Worm (Caenorhabditis elegans): Measurements from ENCODE around the gene dna-2.

The dna-2 gene

DNA sequence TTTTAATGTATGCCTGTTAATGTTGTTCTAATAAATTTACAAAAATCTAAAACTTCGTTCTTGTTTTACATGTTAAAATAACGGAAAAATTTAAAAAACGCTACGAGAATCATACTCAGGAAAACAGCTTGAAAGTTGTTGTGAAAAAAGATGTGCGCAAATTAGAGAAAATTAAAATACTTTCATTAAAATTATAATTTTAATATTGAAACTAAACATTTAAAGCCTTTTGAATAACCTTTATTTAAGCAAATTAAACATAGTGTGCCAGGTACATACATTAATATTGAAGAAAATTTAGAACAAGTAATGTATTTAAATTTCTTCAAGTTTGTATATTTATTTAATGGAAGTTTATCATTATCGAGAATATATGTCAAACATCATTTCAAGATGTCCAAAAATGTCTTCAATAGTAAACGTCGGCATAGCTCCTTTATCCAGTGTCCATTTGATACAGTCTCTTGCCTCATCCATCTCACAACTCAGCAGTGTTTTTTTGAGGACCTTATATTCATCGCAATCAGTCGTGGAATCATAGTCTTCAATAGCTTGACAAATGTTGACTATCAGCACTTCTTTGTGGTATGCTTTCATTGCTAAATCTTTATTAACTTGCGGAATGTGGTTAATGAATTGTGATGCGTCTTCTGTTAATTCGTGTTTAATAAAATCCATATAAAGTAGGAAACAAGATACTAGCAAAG is 16.3 kb upstream of the dna-2 start (continued):
- peak; percentile 19 for TF ChIP-seq C16A3.4 (tag; optimal IDR thresholded peaks at IDR 0.05)
- TF ChIP-seq lin-13 (GFP tag; optimal IDR thresholded peaks at IDR 0.05) = peak; percentile 44
- no peak for TF ChIP-seq lin-14 (GFP tag; optimal IDR thresholded peaks at IDR 0.05)
- TF ChIP-seq mab-9 (GFP tag; IDR thresholded peaks at IDR 0.05) = peak; percentile 68
- TF ChIP-seq dpl-1 (GFP tag; optimal IDR thresholded peaks at IDR 0.05) = peak in 2 of 3 experiments; percentile 29 to 46
- TF ChIP-seq irx-1 (tag; optimal IDR thresholded peaks at IDR 0.05) = peak; percentile 15
- TF ChIP-seq xbp-1 (tag; optimal IDR thresholded peaks at IDR 0.05) = no peak
- TF ChIP-seq nhr-90 (tag; optimal IDR thresholded peaks at IDR 0.05; ENCODE audit: poor library complexity) = peak; percentile 26
- peak; percentile 41 for TF ChIP-seq egl-13 (tag; optimal IDR thresholded peaks at IDR 0.05)
- TF ChIP-seq ces-1 (GFP tag; optimal IDR thresholded peaks at IDR 0.05) = no peak
- peak; percentile 14; the same call in 1 of the 2 replicates for TF ChIP-seq isw-1 (GFP tag; IDR thresholded peaks at IDR 0.05)

DNA sequence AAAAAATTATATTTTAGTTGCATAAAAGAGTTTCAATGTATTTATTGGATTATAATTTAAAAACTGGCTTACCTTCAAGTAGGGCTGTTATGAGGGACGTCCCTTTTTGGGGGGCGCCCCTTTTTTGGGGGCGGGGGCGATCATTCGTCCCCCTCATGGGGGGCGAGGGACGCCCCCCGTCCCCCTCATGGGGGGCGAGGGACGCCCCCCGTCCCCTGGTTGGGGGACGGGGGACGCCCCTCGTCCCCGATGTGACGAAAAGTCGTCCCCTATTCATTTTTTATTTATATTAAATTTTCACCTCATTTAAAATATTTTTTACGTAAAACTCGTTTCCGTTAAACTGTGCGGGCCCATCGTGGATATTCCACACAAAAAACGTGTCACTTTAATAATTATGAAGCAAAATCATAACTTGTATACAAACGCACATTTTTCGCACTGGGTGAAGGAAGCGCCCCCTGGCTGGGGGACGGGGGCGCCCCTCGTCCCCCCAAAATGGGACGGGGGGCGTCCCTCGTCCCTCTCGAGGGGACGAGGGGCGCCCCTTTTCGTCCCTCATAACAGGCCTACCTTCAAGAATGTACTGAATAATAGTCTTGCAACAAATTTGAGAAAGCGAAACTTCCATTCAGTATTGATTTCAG is 12.6 kb upstream of the dna-2 start:
- TF ChIP-seq efl-3 (GFP tag; optimal IDR thresholded peaks at IDR 0.05) = no peak
- peak; percentile 75 for TF ChIP-seq ceh-8 (GFP tag; optimal IDR thresholded peaks at IDR 0.05)

DNA sequence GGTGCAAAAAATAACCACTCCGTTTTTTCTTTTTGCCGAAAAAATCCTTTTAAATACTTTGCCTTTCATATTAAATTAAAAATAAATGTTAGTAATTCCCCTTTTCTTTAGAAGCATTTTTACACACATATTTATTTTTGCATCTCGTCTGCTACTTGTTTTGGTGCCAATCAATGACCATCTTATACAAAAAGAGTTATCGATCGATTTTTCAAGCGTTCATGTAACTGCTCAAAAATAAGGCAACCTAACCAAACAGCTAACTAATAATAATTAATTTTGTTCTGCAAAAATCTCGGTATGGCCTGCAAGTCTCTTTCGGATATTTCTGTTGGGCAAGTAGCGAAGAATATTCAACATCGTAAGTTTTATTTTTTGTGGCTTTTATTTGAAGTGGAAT is 11.8 kb upstream of the dna-2 start, which contains the start of gene F44E5.2:
Gene F44E5.2, plus strand, starts transcription at position 301 of the 400 bp plus-strand sequence.
- TF ChIP-seq lin-39 (tag; optimal IDR thresholded peaks at IDR 0.05) = no peak
- no peak for TF ChIP-seq hpl-2 (GFP tag; optimal IDR thresholded peaks at IDR 0.05)
- no peak for TF ChIP-seq aly-2 (tag; optimal IDR thresholded peaks at IDR 0.05)
- no peak for TF ChIP-seq Y116A8C.19 (tag; optimal IDR thresholded peaks at IDR 0.05; ENCODE audit: borderline replicate concordance)
- TF ChIP-seq nhr-71 (tag; optimal IDR thresholded peaks at IDR 0.05) = no peak
- TF ChIP-seq egl-13 (tag; optimal IDR thresholded peaks at IDR 0.05) = no peak
- no peak for TF ChIP-seq lin-15B (tag; optimal IDR thresholded peaks at IDR 0.05)
- TF ChIP-seq unc-98 (GFP tag; IDR thresholded peaks at IDR 0.05) = no peak
- TF ChIP-seq unc-30 (tag; optimal IDR thresholded peaks at IDR 0.05) = no peak
- no peak for TF ChIP-seq fkh-4 (tag; optimal IDR thresholded peaks at IDR 0.05; ENCODE audit: borderline replicate concordance)
- TF ChIP-seq grh-1 (GFP tag; IDR thresholded peaks at IDR 0.05) = no peak
- TF ChIP-seq ztf-4 (tag; optimal IDR thresholded peaks at IDR 0.05) = no peak
- TF ChIP-seq sptf-1 (tag; optimal IDR thresholded peaks at IDR 0.05) = no peak
- TF ChIP-seq efl-3 (GFP tag; optimal IDR thresholded peaks at IDR 0.05) = no peak
- no peak for TF ChIP-seq C34B4.2 (tag; optimal IDR thresholded peaks at IDR 0.05)
- TF ChIP-seq F16B12.6 (tag; optimal IDR thresholded peaks at IDR 0.05) = no peak

DNA sequence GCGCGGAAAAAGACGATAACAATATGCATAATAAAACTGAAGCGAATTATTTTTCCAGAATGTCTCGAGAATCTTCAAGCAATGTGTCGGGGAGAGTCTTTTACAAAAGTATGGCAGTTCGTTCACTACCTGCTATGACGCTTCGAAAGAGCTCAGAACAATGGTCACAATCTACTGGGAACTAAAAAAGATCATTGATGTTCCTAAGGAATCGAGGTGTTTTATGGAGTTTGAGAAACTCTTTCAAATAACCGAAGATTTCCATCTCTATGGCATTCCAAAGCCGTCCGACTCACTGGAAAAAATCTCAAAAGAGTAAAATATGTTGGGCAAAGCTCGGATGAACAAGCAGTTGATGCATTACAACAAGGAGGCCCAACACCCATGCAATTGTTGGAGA is 5.9 kb upstream of the dna-2 start, which contains the start of gene F44E5.15:
Gene F44E5.15, plus strand, starts transcription at position 301 of the 400 bp plus-strand sequence.
- TF ChIP-seq sup-37 (GFP tag; optimal IDR thresholded peaks at IDR 0.05) (no peak), efl-1 (optimal IDR thresholded peaks at IDR 0.05) (no peak), efl-1 (GFP tag; optimal IDR thresholded peaks at IDR 0.05 in 1 of 2) (peak in 1 of 2 experiments; percentile 76), mep-1 (tag; optimal IDR thresholded peaks at IDR 0.05) (no peak)

DNA sequence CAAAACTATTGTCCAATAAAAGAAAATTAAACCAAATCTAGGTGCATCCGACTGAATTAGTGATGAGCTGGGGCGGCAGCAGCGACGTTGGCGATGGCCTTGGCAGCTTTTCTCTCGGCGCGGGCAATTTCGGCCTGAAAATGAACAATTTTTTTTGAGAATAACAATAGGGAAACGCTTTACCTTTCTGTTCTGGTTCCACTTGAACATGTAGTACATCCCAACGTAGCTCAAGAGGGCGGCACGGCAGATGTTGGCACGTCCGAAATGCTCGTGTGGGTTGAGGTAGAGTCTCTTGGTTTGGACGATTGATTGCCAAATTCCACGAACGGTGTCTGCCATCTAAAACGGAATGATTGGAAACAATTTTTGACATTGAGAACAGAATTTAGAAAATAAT is 4.0 kb upstream of the dna-2 start, which contains the start of gene F44E5.1:
Gene F44E5.1, minus strand, starts transcription at position 342 of the 400 bp plus-strand sequence.
- no peak for TF ChIP-seq hlh-17 (GFP tag; optimal IDR thresholded peaks at IDR 0.05; ENCODE audit: borderline replicate concordance)
- no peak for TF ChIP-seq mab-9 (GFP tag; IDR thresholded peaks at IDR 0.05)
- TF ChIP-seq dsc-1 (tag; optimal IDR thresholded peaks at IDR 0.05) = no peak
- TF ChIP-seq nhr-76 (tag; optimal IDR thresholded peaks at IDR 0.05) = no peak
- TF ChIP-seq nhr-237 (tag; optimal IDR thresholded peaks at IDR 0.05) = no peak
- TF ChIP-seq fkh-8 (tag; optimal IDR thresholded peaks at IDR 0.05) = no peak
- TF ChIP-seq efl-3 (GFP tag; optimal IDR thresholded peaks at IDR 0.05) = no peak
- TF ChIP-seq egl-27 (tag; optimal IDR thresholded peaks at IDR 0.05) = no peak
- TF ChIP-seq efl-1 (optimal IDR thresholded peaks at IDR 0.05) = no peak
- peak in 1 of 2 experiments; percentile 92 for TF ChIP-seq efl-1 (GFP tag; optimal IDR thresholded peaks at IDR 0.05 in 1 of 2)
- no peak for TF ChIP-seq ztf-4 (tag; optimal IDR thresholded peaks at IDR 0.05)
- no peak for TF ChIP-seq snu-23 (GFP tag; optimal IDR thresholded peaks at IDR 0.05)
- peak; percentile 18 for TF ChIP-seq nhr-85 (tag)
- TF ChIP-seq ama-1 (optimal IDR thresholded peaks at IDR 0.05) = no peak
- TF ChIP-seq grh-1 (GFP tag; IDR thresholded peaks at IDR 0.05) = no peak

Data from whole organism, L1 larva.